Fruit fly (Drosophila melanogaster) whole organism, embryonic: ENCODE data around the gene Bem46.
A peak's percentile ranks its signal among the peaks of the same experiment; 100 is the strongest.

Experiments
- Ada2b ChIP-seq: fragments of 200-800 bp; sonication (Bioruptor generic); IDR thresholded peaks from 2 replicates; pipeline ENCODE4 v1.3.6; 2022; ENCODE audit warnings: missing biosample characterization, missing genetic modification characterization
- CG10209 ChIP-seq: fragments of 200-800 bp; sonication (Bioruptor generic); optimal IDR thresholded peaks from 3 replicates; lab custom pipeline; 2017; ENCODE audit warnings: missing biosample characterization, mild to moderate bottlenecking, missing genetic modification characterization, missing genetic modification reagents
- CG10462 ChIP-seq: fragments of 200-800 bp; sonication (Bioruptor generic); optimal IDR thresholded peaks from 2 replicates; lab custom pipeline; 2016; ENCODE audit warnings: missing biosample characterization, missing genetic modification characterization
- CG10654 ChIP-seq: fragments of 200-800 bp; sonication (Bioruptor generic); optimal IDR thresholded peaks from 2 replicates; lab custom pipeline; 2016; ENCODE audit warnings: missing biosample characterization, missing genetic modification characterization
- CG11456 ChIP-seq: fragments of 200-800 bp; sonication (Bioruptor generic); IDR thresholded peaks from 3 replicates; pipeline ENCODE4 v1.3.6; 2022; ENCODE audit warnings: missing biosample characterization, missing genetic modification characterization
- CG11695 ChIP-seq: fragments of 200-800 bp; sonication (Bioruptor generic); IDR thresholded peaks from 3 replicates; pipeline ENCODE4 v1.3.6; 2022; ENCODE audit warnings: missing biosample characterization, missing genetic modification characterization
- CG12219 ChIP-seq: fragments of 200-800 bp; sonication (Bioruptor generic); optimal IDR thresholded peaks from 3 replicates; lab custom pipeline; 2018; ENCODE audit warnings: missing biosample characterization, mild to moderate bottlenecking, missing genetic modification characterization
- CG12659 ChIP-seq: fragments of 200-800 bp; sonication (Bioruptor generic); optimal IDR thresholded peaks from 3 replicates; lab custom pipeline; 2017; ENCODE audit warnings: mild to moderate bottlenecking, missing biosample characterization, missing genetic modification reagents, missing genetic modification characterization
- CG15073 ChIP-seq: fragments of 200-800 bp; sonication (Bioruptor generic); optimal IDR thresholded peaks from 2 replicates; lab custom pipeline; 2016; ENCODE audit warnings: missing biosample characterization, missing genetic modification characterization
- CG15269 ChIP-seq: fragments of 200-800 bp; sonication (Bioruptor generic); optimal IDR thresholded peaks from 2 replicates; lab custom pipeline; 2018; ENCODE audit warnings: missing biosample characterization, mild to moderate bottlenecking, missing genetic modification characterization, moderate library complexity
- CG15479 ChIP-seq: fragments of 200-800 bp; sonication (Bioruptor generic); optimal IDR thresholded peaks from 3 replicates; lab custom pipeline; 2019; ENCODE audit warnings: missing biosample characterization, mild to moderate bottlenecking, missing genetic modification characterization, moderate library complexity
- CG16863 ChIP-seq: fragments of 200-800 bp; sonication (Bioruptor generic); optimal IDR thresholded peaks from 3 replicates; lab custom pipeline; 2016; ENCODE audit warnings: missing biosample characterization, missing genetic modification characterization
- CG17186 ChIP-seq: fragments of 200-800 bp; sonication (Bioruptor generic); optimal IDR thresholded peaks from 3 replicates; lab custom pipeline; 2017; ENCODE audit warnings: missing biosample characterization, missing genetic modification reagents, missing genetic modification characterization
- CG2116 ChIP-seq: fragments of 200-800 bp; sonication (Bioruptor generic); optimal IDR thresholded peaks from 3 replicates; lab custom pipeline; 2018; ENCODE audit warnings: missing biosample characterization, mild to moderate bottlenecking, missing genetic modification characterization
- CG2875 ChIP-seq: fragments of 200-800 bp; sonication (Bioruptor generic); optimal IDR thresholded peaks from 2 replicates; lab custom pipeline; 2017; ENCODE audit warnings: missing biosample characterization, mild to moderate bottlenecking, missing genetic modification characterization, missing genetic modification reagents
- CG34224 ChIP-seq: fragments of 200-800 bp; sonication (Bioruptor generic); IDR thresholded peaks from 3 replicates; pipeline ENCODE4 v1.3.6; 2022; ENCODE audit warnings: missing biosample characterization, missing genetic modification characterization; ENCODE audit not compliant: partially characterized antibody
- CG3995 ChIP-seq: fragments of 200-800 bp; sonication (Bioruptor generic); optimal IDR thresholded peaks from 3 replicates; lab custom pipeline; 2016; ENCODE audit warnings: missing biosample characterization, missing genetic modification characterization
- CG4424 ChIP-seq: fragments of 200-800 bp; sonication (Bioruptor generic); optimal IDR thresholded peaks from 3 replicates; lab custom pipeline; 2016; ENCODE audit warnings: missing biosample characterization, missing genetic modification characterization
- CG4820 ChIP-seq: fragments of 200-800 bp; sonication (Bioruptor generic); optimal IDR thresholded peaks from 3 replicates; lab custom pipeline; 2016; ENCODE audit warnings: missing biosample characterization, missing genetic modification characterization
- CG6689 ChIP-seq: fragments of 200-800 bp; sonication (Bioruptor generic); IDR thresholded peaks from 2 replicates; pipeline ENCODE4 v1.3.6; 2022; ENCODE audit warnings: missing biosample characterization, missing genetic modification characterization
- CG7839 ChIP-seq: fragments of 200-800 bp; sonication (Bioruptor generic); optimal IDR thresholded peaks from 3 replicates; lab custom pipeline; 2018; ENCODE audit warnings: missing biosample characterization, mild to moderate bottlenecking, missing genetic modification characterization, moderate library complexity
- CG8944 ChIP-seq: fragments of 200-800 bp; sonication (Bioruptor generic); optimal IDR thresholded peaks from 3 replicates; lab custom pipeline; 2016; ENCODE audit warnings: missing biosample characterization, missing genetic modification characterization
- Chrac-16 ChIP-seq: fragments of 200-800 bp; sonication (Bioruptor generic); optimal IDR thresholded peaks from 3 replicates; lab custom pipeline; 2016; ENCODE audit warnings: missing biosample characterization, missing genetic modification characterization
- Dll ChIP-seq: fragments of 200-800 bp; sonication (Bioruptor generic); IDR thresholded peaks from 4 replicates; pipeline ENCODE4 v1.3.6; 2022; ENCODE audit warnings: missing biosample characterization, missing genetic modification characterization; ENCODE audit not compliant: partially characterized antibody
- Doc3 ChIP-seq: fragments of 200-800 bp; sonication (Bioruptor generic); IDR thresholded peaks from 3 replicates; pipeline ENCODE4 v1.3.6; 2022; ENCODE audit warnings: missing biosample characterization, missing genetic modification characterization; ENCODE audit not compliant: partially characterized antibody
- Hey ChIP-seq: fragments of 200-800 bp; sonication (Bioruptor generic); optimal IDR thresholded peaks from 3 replicates; lab custom pipeline; 2018; ENCODE audit warnings: missing biosample characterization, mild to moderate bottlenecking, missing genetic modification characterization
- Jarid2 ChIP-seq: fragments of 200-800 bp; sonication (Bioruptor generic); optimal IDR thresholded peaks from 3 replicates; lab custom pipeline; 2017; ENCODE audit warnings: mild to moderate bottlenecking, missing biosample characterization, missing genetic modification reagents, missing genetic modification characterization
- MTF-1 ChIP-seq: fragments of 200-800 bp; sonication (Bioruptor generic); optimal IDR thresholded peaks from 2 replicates; lab custom pipeline; 2018; ENCODE audit warnings: missing biosample characterization, mild to moderate bottlenecking, missing genetic modification characterization, borderline replicate concordance
- NFAT ChIP-seq: fragments of 200-800 bp; sonication (Bioruptor generic); IDR thresholded peaks from 2 replicates; pipeline ENCODE4 v1.3.6; 2022; ENCODE audit warnings: missing biosample characterization, missing genetic modification characterization
- Opbp ChIP-seq: fragments of 200-800 bp; sonication (Bioruptor generic); IDR thresholded peaks from 3 replicates; pipeline ENCODE4 v1.3.6; 2022; ENCODE audit warnings: missing biosample characterization, missing genetic modification characterization; ENCODE audit not compliant: partially characterized antibody
- Optix ChIP-seq: fragments of 200-800 bp; sonication (Bioruptor generic); IDR thresholded peaks from 3 replicates; pipeline ENCODE4 v1.3.6; 2022; ENCODE audit warnings: missing biosample characterization, missing genetic modification characterization
- Poxn ChIP-seq: fragments of 200-800 bp; sonication (Bioruptor generic); IDR thresholded peaks from 2 replicates; pipeline ENCODE4 v1.3.6; 2022; ENCODE audit warnings: missing biosample characterization, missing genetic modification characterization
- Sry-β ChIP-seq: fragments of 200-800 bp; sonication (Bioruptor generic); optimal IDR thresholded peaks from 2 replicates; lab custom pipeline; 2018; ENCODE audit warnings: missing biosample characterization, mild to moderate bottlenecking, missing genetic modification characterization, moderate library complexity
- Sry-δ ChIP-seq: fragments of 200-800 bp; sonication (Bioruptor generic); optimal IDR thresholded peaks from 2 replicates; lab custom pipeline; 2016; ENCODE audit warnings: missing biosample characterization, missing genetic modification characterization
- al ChIP-seq: fragments of 200-800 bp; sonication (Bioruptor generic); IDR thresholded peaks from 2 replicates; pipeline ENCODE4 v1.3.6; 2022; ENCODE audit warnings: missing biosample characterization, missing genetic modification characterization
- bab2 ChIP-seq: fragments of 200-800 bp; sonication (Bioruptor generic); optimal IDR thresholded peaks from 2 replicates; lab custom pipeline; 2016; ENCODE audit warnings: missing biosample characterization, missing genetic modification characterization
- bigmax ChIP-seq: fragments of 200-800 bp; sonication (Bioruptor generic); optimal IDR thresholded peaks from 2 replicates; lab custom pipeline; 2018; ENCODE audit warnings: missing biosample characterization, mild to moderate bottlenecking, missing genetic modification characterization
- cad ChIP-seq: fragments of >200 bp; optimal IDR thresholded peaks from 2 replicates; lab custom pipeline; 2017; ENCODE audit warnings: missing biosample characterization, missing genetic modification characterization
- crp ChIP-seq, 2 experiments: fragments of 200-800 bp; sonication (Bioruptor generic); optimal IDR thresholded peaks; 2 replicates in 1 of 2; 3 replicates in 1 of 2; lab custom pipeline; 2017; ENCODE audit warnings: missing biosample characterization in 2 of 2, missing genetic modification characterization in 2 of 2, mild to moderate bottlenecking in 1 of 2, moderate library complexity in 1 of 2
- gem ChIP-seq: fragments of 200-800 bp; sonication (Bioruptor generic); optimal IDR thresholded peaks from 2 replicates; lab custom pipeline; 2019; ENCODE audit warnings: missing biosample characterization, mild to moderate bottlenecking, missing genetic modification characterization, moderate library complexity
- gt ChIP-seq: fragments of 200-800 bp; sonication (Bioruptor generic); IDR thresholded peaks from 2 replicates; pipeline ENCODE4 v1.3.6; 2022; ENCODE audit warnings: missing biosample characterization, missing genetic modification characterization
- her ChIP-seq: fragments of 200-800 bp; sonication (Bioruptor generic); optimal IDR thresholded peaks from 2 replicates; lab custom pipeline; 2016; ENCODE audit warnings: missing biosample characterization, missing genetic modification characterization
- jigr1 ChIP-seq: fragments of 200-800 bp; sonication (Bioruptor generic); IDR thresholded peaks from 3 replicates; pipeline ENCODE4 v1.3.6; 2022; ENCODE audit warnings: missing biosample characterization, missing genetic modification characterization
- klu ChIP-seq: fragments of 200-800 bp; sonication (Bioruptor generic); IDR thresholded peaks from 2 replicates; pipeline ENCODE4 v1.3.6; 2022; ENCODE audit warnings: missing biosample characterization, missing genetic modification characterization
- lmd ChIP-seq: fragments of 200-800 bp; sonication (Bioruptor generic); IDR thresholded peaks from 2 replicates; pipeline ENCODE4 v1.3.6; 2022; ENCODE audit warnings: missing biosample characterization, missing genetic modification characterization
- nerfin-1 ChIP-seq: fragments of 200-800 bp; sonication (Bioruptor generic); optimal IDR thresholded peaks from 3 replicates; lab custom pipeline; 2019; ENCODE audit warnings: missing biosample characterization, mild to moderate bottlenecking, missing genetic modification characterization, moderate library complexity
- phol ChIP-seq: fragments of 200-800 bp; sonication (Bioruptor generic); optimal IDR thresholded peaks from 3 replicates; lab custom pipeline; 2018; ENCODE audit warnings: missing biosample characterization, mild to moderate bottlenecking, missing genetic modification characterization, moderate library complexity
- sc ChIP-seq, 3 experiments: fragments of >200 bp in 2 of 3; fragments of 200-800 bp in 1 of 3; sonication (Bioruptor generic) in 1 of 3; optimal IDR thresholded peaks; 2 replicates in 2 of 3; 3 replicates in 1 of 3; lab custom pipeline; 2017; ENCODE audit warnings: mild to moderate bottlenecking in 1 of 3, missing biosample characterization in 1 of 3, missing genetic modification characterization in 1 of 3, missing genetic modification reagents in 1 of 3
- scrt ChIP-seq: fragments of 200-800 bp; sonication (Bioruptor generic); optimal IDR thresholded peaks from 2 replicates; lab custom pipeline; 2018; ENCODE audit warnings: missing biosample characterization, mild to moderate bottlenecking, missing genetic modification characterization, moderate library complexity
- sens-2 ChIP-seq: fragments of 200-800 bp; sonication (Bioruptor generic); IDR thresholded peaks from 2 replicates; pipeline ENCODE4 v1.3.6; 2022; ENCODE audit warnings: missing biosample characterization, missing genetic modification characterization

Gene Bem46

DNA sequence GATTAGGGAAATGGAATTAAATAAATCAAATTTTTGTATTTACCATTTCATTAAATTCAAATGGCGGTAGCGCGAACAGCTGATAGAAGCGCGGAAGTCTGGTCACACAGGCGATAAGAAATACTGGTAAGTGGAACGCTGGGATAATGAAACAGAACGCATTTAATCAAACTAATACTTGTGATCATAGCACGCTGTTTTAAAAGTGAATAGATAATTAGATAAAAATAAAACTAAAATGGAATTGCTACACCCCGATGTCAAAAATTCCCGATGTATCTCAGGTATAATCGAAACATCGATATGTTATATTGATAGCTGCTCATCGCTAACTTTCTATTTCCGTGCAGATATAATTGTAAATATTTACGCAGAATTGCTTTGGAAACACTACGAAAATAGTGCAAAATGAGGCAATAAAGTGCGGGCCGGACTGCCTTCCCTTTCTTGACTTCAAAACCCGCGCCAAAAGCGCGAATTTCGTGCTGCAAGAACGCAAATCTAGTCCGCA is 4.8 kb downstream of the Bem46 start, which contains the start of the genes okr and CG3558 (continued):
- TF ChIP-seq Dll (GFP tag; lab: Robert Waterston, UW) (peak; percentile 93), CG15269 (tag; lab: Kevin White, UChicago) (no peak), klu (GFP tag; lab: Robert Waterston, UW) (no peak), jigr1 (no peak), Chrac-16 (GFP tag; lab: Kevin White, UChicago) (no peak), MTF-1 (GFP tag; lab: Kevin White, UChicago) (no peak), phol (tag; lab: Kevin White, UChicago) (peak; percentile 83), CG4820 (GFP tag; lab: Kevin White, UChicago) (no peak), Opbp (GFP tag; lab: Robert Waterston, UW) (peak; percentile 69; the same call in 2 of the 3 replicates), bab2 (GFP tag; lab: Kevin White, UChicago) (no peak), cad (GFP tag; lab: Kevin White, UChicago) (no peak), bigmax (no peak), CG12659 (peak; percentile 18), CG16863 (no peak), sens-2 (GFP tag; lab: Robert Waterston, UW) (no peak), CG15479 (GFP tag; lab: Kevin White, UChicago) (no peak), Hey (tag; lab: Kevin White, UChicago) (no peak), Optix (GFP tag; lab: Robert Waterston, UW) (no peak), Sry-β (no peak), lmd (GFP tag; lab: Robert Waterston, UW) (no peak), CG6689 (GFP tag; lab: Robert Waterston, UW) (no peak), CG3995 (no peak), sc (optimal IDR thresholded peaks at IDR 0.05; lab: Kevin White, UChicago) (no peak), sc (GFP tag; optimal IDR thresholded peaks at IDR 0.05; lab: Kevin White, UChicago) (no peak), NFAT (GFP tag; lab: Robert Waterston, UW) (no peak), gt (GFP tag; lab: Robert Waterston, UW) (no peak), CG8944 (GFP tag; lab: Kevin White, UChicago) (no peak), CG2116 (peak; percentile 85), Poxn (GFP tag; lab: Robert Waterston, UW) (no peak), Sry-δ (GFP tag; lab: Kevin White, UChicago) (peak; percentile 89), CG10209 (GFP tag; lab: Kevin White, UChicago) (no peak), CG15073 (GFP tag; lab: Kevin White, UChicago) (no peak), CG11456 (GFP tag; lab: Robert Waterston, UW) (no peak), CG17186 (GFP tag; lab: Kevin White, UChicago) (peak; percentile 59), CG34224 (GFP tag; lab: Robert Waterston, UW) (peak; percentile 94), her (no peak), Ada2b (no peak), gem (no peak), CG10654 (no peak), CG11695 (GFP tag; lab: Robert Waterston, UW) (no peak), scrt (GFP tag; lab: Kevin White, UChicago) (no peak), CG7839 (no peak), CG10462 (GFP tag; lab: Kevin White, UChicago) (no peak), nerfin-1 (tag; lab: Kevin White, UChicago) (no peak), CG2875 (GFP tag; lab: Kevin White, UChicago) (no peak), Doc3 (GFP tag; lab: Robert Waterston, UW) (peak; percentile 86), CG4424 (no peak), CG12219 (GFP tag; lab: Kevin White, UChicago) (no peak), al (no peak), Jarid2 (GFP tag; lab: Kevin White, UChicago) (no peak), crp (GFP tag; optimal IDR thresholded peaks at IDR 0.05; lab: Kevin White, UChicago) (peak; percentile 70 to 95)
